Fruit fly (Drosophila melanogaster): ENCODE measurements around the gene gskt.

Gene gskt

DNA sequence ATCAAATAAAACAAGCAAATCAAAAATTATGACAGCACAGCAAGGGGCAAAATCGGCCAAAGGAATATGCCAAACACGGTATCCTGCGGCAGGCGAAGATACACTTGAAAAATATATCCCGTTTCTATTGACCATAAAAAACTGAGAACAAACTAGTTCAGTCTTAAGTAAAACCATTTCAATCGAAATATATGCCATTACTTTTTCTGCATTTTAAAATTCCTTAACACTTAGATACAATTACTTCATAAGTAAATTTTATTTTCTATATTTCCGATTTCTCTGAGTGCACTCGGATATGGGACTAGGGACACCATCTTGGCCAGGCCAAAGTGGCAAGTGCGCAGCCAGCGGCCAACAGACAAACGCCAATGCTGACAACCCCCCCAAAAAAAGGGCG is 8.6 kb upstream of the gskt start (continued):
- TF ChIP-seq ATbp (GFP tag; optimal IDR thresholded peaks at IDR 0.05) (peak; percentile 1), repo (GFP tag; optimal IDR thresholded peaks at IDR 0.05) (no peak), CG2120 (GFP tag; optimal IDR thresholded peaks at IDR 0.05) (peak; percentile 59), Nf-YC (tag; optimal IDR thresholded peaks at IDR 0.05) (no peak), CG10959 (GFP tag; IDR thresholded peaks at IDR 0.05) (no peak), CoRest (tag; optimal IDR thresholded peaks at IDR 0.05) (peak; percentile 10), CG8765 (GFP tag; IDR thresholded peaks at IDR 0.05) (no peak), Med (GFP tag) (peak; percentile 16), dmrt99B (tag; optimal IDR thresholded peaks at IDR 0.05) (peak; percentile 14), wdn (GFP tag; IDR thresholded peaks at IDR 0.05) (no peak), CrebB (tag; optimal IDR thresholded peaks at IDR 0.05) (no peak), CG3838 (GFP tag; optimal IDR thresholded peaks at IDR 0.05) (no peak), kay (GFP tag; optimal IDR thresholded peaks at IDR 0.05) (no peak), schlank (tag; optimal IDR thresholded peaks at IDR 0.05) (no peak), row (GFP tag; IDR thresholded peaks at IDR 0.05) (peak; percentile 63), Bteb2 (GFP tag; optimal IDR thresholded peaks at IDR 0.05) (no peak), tll (GFP tag; optimal IDR thresholded peaks at IDR 0.05) (no peak), mld (GFP tag; IDR thresholded peaks at IDR 0.05; ENCODE audit: partially characterized antibody) (no peak), CG9817 (tag; optimal IDR thresholded peaks at IDR 0.05) (peak; percentile 23), CG30020 (tag; optimal IDR thresholded peaks at IDR 0.05) (no peak), ind (GFP tag; optimal IDR thresholded peaks at IDR 0.05) (no peak), h (optimal IDR thresholded peaks at IDR 0.05) (no peak), jigr1 (GFP tag; IDR thresholded peaks at IDR 0.05) (no peak), Gsc (GFP tag; IDR thresholded peaks at IDR 0.05) (no peak), grau (tag; optimal IDR thresholded peaks at IDR 0.05) (peak; percentile 58), vnd (GFP tag; IDR thresholded peaks at IDR 0.05; ENCODE audit: partially characterized antibody) (no peak), CG14441 (GFP tag; IDR thresholded peaks at IDR 0.05) (no peak), danr (GFP tag; IDR thresholded peaks at IDR 0.05) (no peak), Nf-YA (GFP tag; IDR thresholded peaks at IDR 0.05) (no peak), CG13894 (tag; optimal IDR thresholded peaks at IDR 0.05) (peak; percentile 33), pnt (GFP tag; optimal IDR thresholded peaks at IDR 0.05) (no peak), NC2α (GFP tag; optimal IDR thresholded peaks at IDR 0.05) (no peak), Dbx (GFP tag; IDR thresholded peaks at IDR 0.05) (peak; percentile 48; the same call in 2 of the 3 replicates), BEAF-32 (GFP tag; optimal IDR thresholded peaks at IDR 0.05) (no peak), CG10431 (GFP tag; optimal IDR thresholded peaks at IDR 0.05) (no peak), Camta (GFP tag; optimal IDR thresholded peaks at IDR 0.05) (no peak), Mrtf (GFP tag; IDR thresholded peaks at IDR 0.05) (0 out of 3 replicates have a peak, but pooled peaks have one; percentile 10), CG11696 (GFP tag; IDR thresholded peaks at IDR 0.05) (no peak), Eip74EF (GFP tag; optimal IDR thresholded peaks at IDR 0.05) (no peak), Bgb (GFP tag; IDR thresholded peaks at IDR 0.05; ENCODE audit: partially characterized antibody) (no peak), chif (GFP tag; optimal IDR thresholded peaks at IDR 0.05) (no peak), Lhr (GFP tag; optimal IDR thresholded peaks at IDR 0.05) (no peak), unpg (GFP tag; optimal IDR thresholded peaks at IDR 0.05) (peak; percentile 26), ftz-f1 (GFP tag; optimal IDR thresholded peaks at IDR 0.05) (no peak), tgo (GFP tag; IDR thresholded peaks at IDR 0.05) (no peak), gem (tag; optimal IDR thresholded peaks at IDR 0.05) (no peak), CG7357 (GFP tag; IDR thresholded peaks at IDR 0.05) (no peak), tup (GFP tag; optimal IDR thresholded peaks at IDR 0.05) (no peak), Sox102F (GFP tag; optimal IDR thresholded peaks at IDR 0.05) (peak; percentile 23), kah (GFP tag; optimal IDR thresholded peaks at IDR 0.05) (no peak), CG16863 (GFP tag; optimal IDR thresholded peaks at IDR 0.05) (no peak), MESR4 (GFP tag; optimal IDR thresholded peaks at IDR 0.05) (no peak)
